Worm (Caenorhabditis elegans) whole organism, early embryonic: ENCODE data around the gene col-164.

Experiments used
- B0310.2 ChIP-seq: sonication (generic microtip); optimal IDR thresholded peaks from 2 replicates; lab custom pipeline; 2016; ENCODE audit warnings: mild to moderate bottlenecking, missing genetic modification characterization, missing compliant biosample characterization
- F13C5.2 ChIP-seq: sonication (generic microtip); optimal IDR thresholded peaks from 2 replicates; lab custom pipeline; 2017; ENCODE audit warnings: mild to moderate bottlenecking, missing genetic modification characterization, inconsistent platforms, missing compliant biosample characterization
- aly-1 ChIP-seq: sonication (generic microtip); optimal IDR thresholded peaks from 2 replicates; lab custom pipeline; 2016; ENCODE audit warnings: missing genetic modification characterization, missing compliant biosample characterization
- ama-1 ChIP-seq: fragments of 150-350 bp; optimal IDR thresholded peaks from 2 replicates; lab custom pipeline; 2014
- ceh-13 ChIP-seq: fragments of 200-800 bp; sonication (Bioruptor generic); optimal IDR thresholded peaks from 2 replicates; lab custom pipeline; 2018; ENCODE audit warnings: mild to moderate bottlenecking, missing genetic modification characterization, missing compliant biosample characterization
- ceh-36 ChIP-seq: sonication (generic microtip); optimal IDR thresholded peaks from 2 replicates; lab custom pipeline; 2016; ENCODE audit warnings: missing genetic modification characterization, inconsistent platforms, missing compliant biosample characterization
- ets-7 ChIP-seq: sonication (generic microtip); optimal IDR thresholded peaks from 2 replicates; lab custom pipeline; 2016; ENCODE audit warnings: missing genotype, missing genetic modification characterization, missing compliant biosample characterization
- flt-1 ChIP-seq: fragments of 200-800 bp; sonication (Bioruptor generic); IDR thresholded peaks from 2 replicates; pipeline ENCODE4 v1.3.6; 2022; ENCODE audit warnings: missing genetic modification characterization, missing compliant biosample characterization
- hmbx-1 ChIP-seq: sonication (generic microtip); optimal IDR thresholded peaks from 2 replicates; lab custom pipeline; 2016; ENCODE audit warnings: mild to moderate bottlenecking, missing genetic modification characterization, missing compliant biosample characterization
- hmg-4 ChIP-seq: fragments of 200-800 bp; sonication (Bioruptor generic); optimal IDR thresholded peaks from 2 replicates; lab custom pipeline; 2018; ENCODE audit warnings: mild to moderate bottlenecking, missing genetic modification characterization, missing compliant biosample characterization
- hnd-1 ChIP-seq: sonication (generic microtip); optimal IDR thresholded peaks from 2 replicates; lab custom pipeline; 2016; ENCODE audit warnings: missing genetic modification characterization, missing compliant biosample characterization
- pes-1 ChIP-seq: fragments of 200-800 bp; sonication (Bioruptor generic); IDR thresholded peaks from 2 replicates; pipeline ENCODE4 v1.3.6; 2022; ENCODE audit warnings: missing genetic modification reagents, missing genetic modification characterization, missing compliant biosample characterization
- scrt-1 ChIP-seq: fragments of 200-800 bp; sonication (Bioruptor generic); IDR thresholded peaks from 2 replicates; pipeline ENCODE4 v1.3.6; 2022; ENCODE audit warnings: missing genetic modification characterization, missing compliant biosample characterization
- sea-1 ChIP-seq: fragments of 200-800 bp; sonication (Bioruptor generic); conservative IDR thresholded peaks from 2 replicates; pipeline ENCODE4 v1.3.6; 2022; ENCODE audit warnings: missing genetic modification characterization, missing compliant biosample characterization
- tbx-11 ChIP-seq: fragments of 200-800 bp; sonication (Bioruptor generic); IDR thresholded peaks from 2 replicates; pipeline ENCODE4 v1.3.6; 2022; ENCODE audit warnings: missing genetic modification characterization, missing compliant biosample characterization
- tbx-37 ChIP-seq: fragments of 200-800 bp; sonication (Bioruptor generic); conservative IDR thresholded peaks from 2 replicates; pipeline ENCODE4 v1.3.6; 2022; ENCODE audit warnings: missing genetic modification reagents, missing genetic modification characterization, missing compliant biosample characterization
- tra-4 ChIP-seq: sonication (generic microtip); optimal IDR thresholded peaks from 2 replicates; lab custom pipeline; 2017; ENCODE audit warnings: missing genetic modification characterization, missing compliant biosample characterization

The col-164 gene

ce11 chrX:2087716-2088115, 5.6 kb upstream of the col-164 start:
- no peak for TF ChIP-seq ceh-13
- TF ChIP-seq hnd-1, result no peak
- no peak for TF ChIP-seq tbx-11 (GFP tag; lab: Robert Waterston, UW)
- TF ChIP-seq tra-4 (tag; lab: Kevin White, UChicago), result no peak
- no peak for TF ChIP-seq B0310.2 (tag; lab: Kevin White, UChicago)
- no peak for TF ChIP-seq pes-1 (GFP tag; lab: Robert Waterston, UW)
- TF ChIP-seq ets-7 (tag; lab: Kevin White, UChicago), result no peak
- no peak for TF ChIP-seq F13C5.2 (tag; lab: Kevin White, UChicago)

- no peak for TF ChIP-seq pes-1 (GFP tag; lab: Robert Waterston, UW)
- TF ChIP-seq ets-7 (tag; lab: Kevin White, UChicago), result no peak
- TF ChIP-seq tra-4 (tag; lab: Kevin White, UChicago), result no peak
- TF ChIP-seq ama-1 (lab: Kevin White, UChicago), result no peak
These were observed 3.8 kb upstream of the col-164 start, which contains the start of gene lsy-2 for ce11 chrX:2089434-2089833. TSS of gene lsy-2 (plus strand) at chrX:2089704.

- TF ChIP-seq hnd-1, result no peak
- TF ChIP-seq tbx-11 (GFP tag; lab: Robert Waterston, UW), result no peak
- TF ChIP-seq flt-1 (GFP tag; lab: Robert Waterston, UW), result no peak
- no peak for TF ChIP-seq hmg-4
- TF ChIP-seq ama-1 (lab: Kevin White, UChicago), result no peak
- no peak for TF ChIP-seq pes-1 (GFP tag; lab: Robert Waterston, UW)
- TF ChIP-seq ceh-36, result no peak
These were observed 2.8 kb upstream of the col-164 start for ce11 chrX:2090493-2090892.

- TF ChIP-seq aly-1 (tag; lab: Kevin White, UChicago) (no peak), tbx-37 (no peak), tra-4 (tag; lab: Kevin White, UChicago) (no peak), flt-1 (GFP tag; lab: Robert Waterston, UW) (no peak), scrt-1 (GFP tag; lab: Robert Waterston, UW) (no peak), ama-1 (lab: Kevin White, UChicago) (no peak), hmg-4 (no peak), ets-7 (tag; lab: Kevin White, UChicago) (no peak), sea-1 (GFP tag; lab: Robert Waterston, UW) (no peak), hmbx-1 (tag; lab: Kevin White, UChicago) (no peak), pes-1 (GFP tag; lab: Robert Waterston, UW) (no peak), F13C5.2 (tag; lab: Kevin White, UChicago) (no peak), ceh-36 (no peak), tbx-11 (GFP tag; lab: Robert Waterston, UW) (no peak), hnd-1 (no peak), B0310.2 (tag; lab: Kevin White, UChicago) (no peak)
These were observed 825 bp downstream of the col-164 start for ce11 chrX:2094094-2094493.

- TF ChIP-seq hmbx-1 (tag; lab: Kevin White, UChicago), result no peak
- TF ChIP-seq F13C5.2 (tag; lab: Kevin White, UChicago), result no peak
- TF ChIP-seq ceh-13, result no peak
- no peak for TF ChIP-seq pes-1 (GFP tag; lab: Robert Waterston, UW)
- no peak for TF ChIP-seq ets-7 (tag; lab: Kevin White, UChicago)
- no peak for TF ChIP-seq tbx-37
- TF ChIP-seq hnd-1, result no peak
- TF ChIP-seq sea-1 (GFP tag; lab: Robert Waterston, UW), result no peak
These were observed 3.5 kb downstream of the col-164 start, which contains the start of gene T21D9.2 for ce11 chrX:2096804-2097203. TSS of gene T21D9.2 (minus strand) at chrX:2096904.

ce11 chrX:2099002-2099401, 5.7 kb downstream of the col-164 start:
- TF ChIP-seq F13C5.2 (tag; lab: Kevin White, UChicago) (no peak), tbx-11 (GFP tag; lab: Robert Waterston, UW) (no peak), hmbx-1 (tag; lab: Kevin White, UChicago) (no peak), ama-1 (lab: Kevin White, UChicago) (no peak), scrt-1 (GFP tag; lab: Robert Waterston, UW) (no peak), ets-7 (tag; lab: Kevin White, UChicago) (no peak), aly-1 (tag; lab: Kevin White, UChicago) (no peak), tbx-37 (no peak), pes-1 (GFP tag; lab: Robert Waterston, UW) (no peak), hnd-1 (no peak), flt-1 (GFP tag; lab: Robert Waterston, UW) (no peak), B0310.2 (tag; lab: Kevin White, UChicago) (no peak), hmg-4 (no peak)

ce11 chrX:2105310-2105709, 12.0 kb downstream of the col-164 start, which contains the start of gene F53B1.3:
TSS of gene F53B1.3 (plus strand) at chrX:2105610.
- TF ChIP-seq ceh-13 (no peak), ets-7 (tag; lab: Kevin White, UChicago) (no peak), hmbx-1 (tag; lab: Kevin White, UChicago) (no peak), B0310.2 (tag; lab: Kevin White, UChicago) (no peak), sea-1 (GFP tag; lab: Robert Waterston, UW) (no peak), tra-4 (tag; lab: Kevin White, UChicago) (no peak), aly-1 (tag; lab: Kevin White, UChicago) (no peak), tbx-37 (no peak), pes-1 (GFP tag; lab: Robert Waterston, UW) (no peak), hmg-4 (no peak), ceh-36 (no peak), hnd-1 (no peak), flt-1 (GFP tag; lab: Robert Waterston, UW) (no peak), F13C5.2 (tag; lab: Kevin White, UChicago) (no peak), ama-1 (lab: Kevin White, UChicago) (no peak), tbx-11 (GFP tag; lab: Robert Waterston, UW) (no peak), scrt-1 (GFP tag; lab: Robert Waterston, UW) (no peak)

ce11 chrX:2107414-2107813, 14.1 kb downstream of the col-164 start:
- no peak for TF ChIP-seq ceh-36
